Fruit fly (Drosophila melanogaster) whole organism, wandering third instar larva: ENCODE data around the gene CG14841.

Experiments
- Abd-B ChIP-seq: fragments of >200 bp; optimal IDR thresholded peaks from 2 replicates; lab custom pipeline; 2017; ENCODE audit warnings: missing biosample characterization, missing genetic modification characterization
- CG32264 ChIP-seq: fragments of 200-800 bp; sonication (Bioruptor generic); optimal IDR thresholded peaks from 2 replicates; lab custom pipeline; 2016; ENCODE audit warnings: missing biosample characterization, missing genetic modification characterization
- CG9705 ChIP-seq: fragments of 200-800 bp; sonication (Bioruptor generic); optimal IDR thresholded peaks from 2 replicates; lab custom pipeline; 2018; ENCODE audit warnings: missing biosample characterization, mild to moderate bottlenecking, missing genetic modification characterization
- CrebA ChIP-seq: fragments of 200-800 bp; sonication (Bioruptor generic); optimal IDR thresholded peaks from 2 replicates; lab custom pipeline; 2016; ENCODE audit warnings: missing biosample characterization, mild to moderate bottlenecking, missing genetic modification characterization, borderline replicate concordance
- Dfd ChIP-seq: fragments of >200 bp; optimal IDR thresholded peaks from 2 replicates; lab custom pipeline; 2017; ENCODE audit warnings: missing biosample characterization, missing genetic modification characterization
- Dif ChIP-seq: fragments of 200-275, 200-300 bp; sonication (Bioruptor generic); optimal IDR thresholded peaks from 2 replicates; lab custom pipeline; 2018; ENCODE audit warnings: missing biosample characterization, missing genetic modification characterization; ENCODE audit not compliant: partially characterized antibody
- GATAd ChIP-seq: sonication (Bioruptor generic); optimal IDR thresholded peaks from 2 replicates; lab custom pipeline; 2016; ENCODE audit warnings: missing biosample characterization, missing genetic modification characterization
- HLH106 ChIP-seq: fragments of 200-800 bp; optimal IDR thresholded peaks from 3 replicates; lab custom pipeline; 2019; ENCODE audit warnings: missing biosample characterization, mild to moderate bottlenecking, missing genetic modification characterization, moderate library complexity
- Hnf4 ChIP-seq: fragments of 200-800 bp; sonication (Bioruptor generic); optimal IDR thresholded peaks from 2 replicates; lab custom pipeline; 2016; ENCODE audit warnings: missing biosample characterization, mild to moderate bottlenecking, missing genetic modification characterization
- Hr78 ChIP-seq: fragments of >200 bp; optimal IDR thresholded peaks from 2 replicates; lab custom pipeline; 2017; ENCODE audit warnings: missing biosample characterization, missing genetic modification characterization
- Hr83 ChIP-seq: fragments of 200-300 bp; sonication (Bioruptor generic); optimal IDR thresholded peaks from 2 replicates; lab custom pipeline; 2016; ENCODE audit warnings: missing biosample characterization, mild to moderate bottlenecking, missing genetic modification characterization, moderate library complexity; ENCODE audit not compliant: poor library complexity, severe bottlenecking
- Mio ChIP-seq: sonication (Bioruptor generic); optimal IDR thresholded peaks from 2 replicates; lab custom pipeline; 2016; ENCODE audit warnings: missing biosample characterization, missing genetic modification characterization
- Myc ChIP-seq: fragments of >200 bp; optimal IDR thresholded peaks from 2 replicates; lab custom pipeline; 2017
- N ChIP-seq: fragments of >200 bp; optimal IDR thresholded peaks from 2 replicates; lab custom pipeline; 2018; ENCODE audit warnings: missing biosample characterization, missing external identifiers, missing genetic modification characterization
- OdsH ChIP-seq: fragments of 200-800 bp; sonication (Bioruptor generic); optimal IDR thresholded peaks from 2 replicates; lab custom pipeline; 2016; ENCODE audit warnings: missing biosample characterization, mild to moderate bottlenecking, missing genetic modification characterization
- Rel ChIP-seq, 2 experiments: fragments of 200-800 bp; sonication (Bioruptor generic) in 1 of 2; optimal IDR thresholded peaks; 2 replicates in 1 of 2; 3 replicates in 1 of 2; lab custom pipeline; 2016 to 2019; ENCODE audit warnings: mild to moderate bottlenecking in 2 of 2, missing biosample characterization in 2 of 2, missing genetic modification characterization in 2 of 2, moderate library complexity in 1 of 2
- Sp1 ChIP-seq: fragments of 200-800 bp; sonication (Bioruptor generic); optimal IDR thresholded peaks from 3 replicates; lab custom pipeline; 2019; ENCODE audit warnings: missing biosample characterization, mild to moderate bottlenecking, missing genetic modification characterization, moderate library complexity
- Vsx2 ChIP-seq: fragments of 200-300, 225-300 bp; sonication (Bioruptor generic); optimal IDR thresholded peaks from 2 replicates; lab custom pipeline; 2018; ENCODE audit warnings: missing biosample characterization, missing genetic modification characterization; ENCODE audit not compliant: partially characterized antibody
- brk ChIP-seq: fragments of 200-800 bp; sonication (Bioruptor generic); optimal IDR thresholded peaks from 2 replicates; lab custom pipeline; 2016; ENCODE audit warnings: missing biosample characterization, mild to moderate bottlenecking, missing genetic modification characterization
- dl ChIP-seq, 2 experiments: fragments of 175-275, 200-275 bp in 1 of 2; fragments of 200-275 bp in 1 of 2; sonication (Bioruptor generic); optimal IDR thresholded peaks; lab custom pipeline; 2018; ENCODE audit warnings: mild to moderate bottlenecking in 2 of 2, missing biosample characterization in 2 of 2, missing genetic modification characterization in 2 of 2, moderate library complexity in 2 of 2; ENCODE audit not compliant: partially characterized antibody in 2 of 2, insufficient read depth in 1 of 2
- dmrt93B ChIP-seq: fragments of 200-800 bp; sonication (Bioruptor generic); optimal IDR thresholded peaks from 2 replicates; lab custom pipeline; 2018; ENCODE audit warnings: missing biosample characterization, mild to moderate bottlenecking, missing genetic modification characterization
- dsf ChIP-seq: sonication (Bioruptor generic); optimal IDR thresholded peaks from 2 replicates; lab custom pipeline; 2016; ENCODE audit warnings: missing biosample characterization, missing genetic modification characterization, borderline replicate concordance
- ey ChIP-seq: fragments of 200-800 bp; sonication (Bioruptor generic); optimal IDR thresholded peaks from 2 replicates; lab custom pipeline; 2016; ENCODE audit warnings: missing biosample characterization, missing genetic modification characterization
- foxo ChIP-seq, 2 experiments: fragments of 200-800 bp; sonication (Bioruptor generic); optimal IDR thresholded peaks; 2 replicates in 1 of 2; 3 replicates in 1 of 2; lab custom pipeline; 2016 to 2017; ENCODE audit warnings: missing biosample characterization in 2 of 2, missing genetic modification characterization in 2 of 2
- fru ChIP-seq: fragments of 200-800 bp; sonication (Bioruptor generic); optimal IDR thresholded peaks from 3 replicates; lab custom pipeline; 2016; ENCODE audit warnings: missing biosample characterization, mild to moderate bottlenecking, missing genetic modification characterization
- h ChIP-seq: fragments of 200-800 bp; sonication (Bioruptor generic); optimal IDR thresholded peaks from 3 replicates; lab custom pipeline; 2016; ENCODE audit warnings: missing biosample characterization, mild to moderate bottlenecking, missing genetic modification characterization
- jim ChIP-seq: fragments of 175-275, 200-325 bp; sonication (Bioruptor generic); optimal IDR thresholded peaks from 2 replicates; lab custom pipeline; 2016; ENCODE audit warnings: missing biosample characterization, mild to moderate bottlenecking, missing genetic modification characterization
- lola ChIP-seq: fragments of >200 bp; optimal IDR thresholded peaks from 2 replicates; lab custom pipeline; 2017; ENCODE audit warnings: missing biosample characterization, missing genetic modification characterization
- pan ChIP-seq: fragments of >200 bp; optimal IDR thresholded peaks from 2 replicates; lab custom pipeline; 2017
- psq ChIP-seq: fragments of 200-800 bp; sonication (Bioruptor generic); optimal IDR thresholded peaks from 3 replicates; lab custom pipeline; 2017; ENCODE audit warnings: missing biosample characterization, mild to moderate bottlenecking, missing genetic modification characterization, moderate library complexity
- rgr ChIP-seq: fragments of 200-800 bp; sonication (Bioruptor generic); optimal IDR thresholded peaks from 3 replicates; lab custom pipeline; 2016; ENCODE audit warnings: missing biosample characterization, mild to moderate bottlenecking, missing genetic modification characterization
- sage ChIP-seq: fragments of 200-800 bp; sonication (Bioruptor generic); optimal IDR thresholded peaks from 2 replicates; lab custom pipeline; 2016; ENCODE audit warnings: missing biosample characterization, mild to moderate bottlenecking, missing genetic modification characterization
- sv ChIP-seq: fragments of 200-800 bp; sonication (Bioruptor generic); optimal IDR thresholded peaks from 3 replicates; lab custom pipeline; 2016; ENCODE audit warnings: missing biosample characterization, missing genetic modification characterization
- tai ChIP-seq: sonication (Bioruptor generic); optimal IDR thresholded peaks from 2 replicates; lab custom pipeline; 2016; ENCODE audit warnings: missing biosample characterization, missing genetic modification characterization
- usp ChIP-seq: fragments of >200 bp; optimal IDR thresholded peaks from 2 replicates; lab custom pipeline; 2017; ENCODE audit warnings: missing biosample characterization, missing genetic modification characterization
- woc ChIP-seq: sonication (Bioruptor generic); optimal IDR thresholded peaks from 2 replicates; lab custom pipeline; 2016; ENCODE audit warnings: missing biosample characterization, mild to moderate bottlenecking, missing genetic modification characterization

CG14841 gene

DNA sequence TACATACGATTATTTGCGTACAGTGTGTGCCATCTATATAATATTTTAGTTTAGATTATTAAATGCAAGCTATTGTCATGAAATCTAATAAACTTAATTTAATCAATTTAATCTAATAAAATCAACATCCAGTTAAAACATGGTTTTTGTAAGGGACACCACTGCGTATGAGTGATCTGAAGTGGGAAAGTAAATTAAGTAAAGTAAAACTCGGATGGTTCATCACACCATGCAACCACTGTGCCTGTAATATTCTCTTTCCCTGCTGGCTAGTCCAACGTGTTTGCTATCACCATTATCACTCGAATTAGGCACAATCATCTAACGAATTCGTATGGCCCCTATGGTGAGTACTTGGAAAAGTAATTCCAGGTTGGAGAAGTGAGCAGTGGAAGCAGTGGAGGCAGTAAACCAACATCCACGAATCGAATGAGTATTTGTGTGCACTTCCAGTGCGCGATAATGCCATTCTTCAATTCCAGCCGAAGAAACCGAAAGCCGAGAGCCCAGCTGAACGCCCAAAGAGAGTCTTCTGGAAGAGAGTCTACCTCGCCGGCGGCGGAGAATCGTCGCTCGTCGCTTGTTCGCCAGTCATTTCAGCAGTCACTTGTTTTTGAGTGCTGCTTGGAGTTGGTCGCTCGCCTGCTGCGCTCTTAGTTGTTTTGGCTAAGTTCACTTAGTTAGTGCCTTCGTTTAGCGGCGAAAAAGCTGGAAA, 26.6 kb upstream of the CG14841 start, which contains the start of gene red (continued):
- peak; percentile 39 for TF ChIP-seq sv (GFP tag; lab: Kevin White, UChicago)
- TF ChIP-seq tai (GFP tag; lab: Kevin White, UChicago), result peak; percentile 11
- TF ChIP-seq usp, result no peak
- no peak for TF ChIP-seq N (GFP tag; lab: Kevin White, UChicago)
- peak; percentile 50 for TF ChIP-seq psq
- TF ChIP-seq rgr (GFP tag; lab: Kevin White, UChicago), result peak; percentile 60
- peak; percentile 43 for TF ChIP-seq HLH106
- TF ChIP-seq Dif (GFP tag; lab: Kevin White, UChicago), result peak; percentile 92
- TF ChIP-seq Sp1, result peak; percentile 18
- no peak for TF ChIP-seq CG9705 (GFP tag; lab: Kevin White, UChicago)
- peak; percentile 50 for TF ChIP-seq OdsH

DNA sequence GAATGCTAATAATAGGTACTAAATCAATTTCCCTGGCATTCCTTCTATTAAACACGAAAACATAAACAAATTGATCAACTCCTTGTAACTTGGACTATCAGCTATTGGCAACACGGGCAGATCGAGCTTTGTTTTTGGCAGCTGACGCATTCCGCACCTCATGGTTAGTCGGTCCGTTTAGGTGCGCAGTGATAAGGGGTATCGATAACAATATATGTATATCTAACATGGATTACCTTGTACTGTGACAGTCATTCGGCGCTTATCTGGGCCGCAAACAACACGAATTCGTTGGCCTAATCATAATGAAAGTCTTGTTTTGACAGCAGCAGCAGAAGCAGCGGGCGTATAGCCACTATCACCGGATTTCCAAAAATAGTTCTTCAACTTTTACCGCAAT, 25.8 kb upstream of the CG14841 start:
- TF ChIP-seq h (GFP tag; lab: Kevin White, UChicago), result no peak
- no peak for TF ChIP-seq ey (GFP tag; lab: Kevin White, UChicago)
- no peak for TF ChIP-seq lola (GFP tag; lab: Kevin White, UChicago)
- no peak for TF ChIP-seq Rel (GFP tag; optimal IDR thresholded peaks at IDR 0.05; lab: Kevin White, UChicago)
- no peak for TF ChIP-seq Rel (tag; optimal IDR thresholded peaks at IDR 0.05; lab: Kevin White, UChicago)
- TF ChIP-seq OdsH, result no peak
- TF ChIP-seq sv (GFP tag; lab: Kevin White, UChicago), result no peak
- no peak for TF ChIP-seq jim
- no peak for TF ChIP-seq usp
- no peak for TF ChIP-seq Abd-B (GFP tag; lab: Kevin White, UChicago)
- no peak for TF ChIP-seq N (GFP tag; lab: Kevin White, UChicago)
- no peak for TF ChIP-seq pan (lab: Kevin White, UChicago)
- TF ChIP-seq foxo (GFP tag; optimal IDR thresholded peaks at IDR 0.05; lab: Kevin White, UChicago), result no peak
- TF ChIP-seq Hr78 (GFP tag; lab: Kevin White, UChicago), result no peak
- no peak for TF ChIP-seq GATAd (GFP tag; lab: Kevin White, UChicago)
- no peak for TF ChIP-seq tai (GFP tag; lab: Kevin White, UChicago)
- no peak for TF ChIP-seq CrebA (GFP tag; lab: Kevin White, UChicago)

DNA sequence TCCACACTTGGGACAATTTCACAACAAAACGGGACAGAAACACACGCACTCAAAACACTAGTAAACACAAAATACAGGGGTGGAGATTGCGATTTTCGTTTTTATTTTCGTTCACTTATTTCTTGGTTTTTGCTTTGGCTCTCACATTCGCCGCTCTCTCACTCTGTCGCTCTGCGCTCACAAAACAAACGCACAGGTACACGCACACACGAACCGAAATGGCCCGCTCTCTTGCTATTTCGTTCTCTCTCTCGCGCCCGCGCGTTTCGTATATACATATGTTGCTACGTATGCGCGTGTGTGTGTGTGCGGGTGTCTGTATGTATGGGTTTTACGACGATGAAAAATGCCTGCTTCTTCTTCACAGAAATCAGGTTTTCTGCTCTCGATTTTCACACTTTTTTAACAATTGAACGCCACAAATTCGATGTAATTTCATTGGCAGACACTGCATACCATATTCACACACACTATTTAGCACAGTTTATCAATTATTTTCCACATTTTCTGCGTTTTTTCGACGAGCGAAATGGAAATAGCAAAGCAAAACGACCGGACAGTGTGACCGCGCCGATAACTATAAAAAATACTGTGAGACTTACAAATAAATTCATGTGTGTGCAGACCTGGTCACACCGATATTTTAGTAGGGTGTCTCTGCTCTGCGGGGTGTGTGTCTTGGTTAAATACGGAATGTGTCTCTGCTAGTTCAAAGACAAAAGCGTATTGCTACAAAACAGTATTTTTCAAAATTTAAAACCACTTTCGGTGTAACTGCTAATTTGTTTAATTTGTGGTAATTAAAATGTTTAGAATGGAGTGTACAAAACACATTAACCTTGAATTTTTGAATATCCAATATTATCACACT, 24.3 kb upstream of the CG14841 start, which contains the start of gene trx:
TSS of gene trx (minus strand) at position 584 of the 871 bp plus-strand sequence.
- no peak for TF ChIP-seq rgr (GFP tag; lab: Kevin White, UChicago)
- TF ChIP-seq fru, result no peak
- TF ChIP-seq woc (GFP tag; lab: Kevin White, UChicago), result peak; percentile 2
- peak; percentile 91 for TF ChIP-seq Vsx2 (GFP tag; lab: Kevin White, UChicago)
- TF ChIP-seq dsf (GFP tag; lab: Kevin White, UChicago), result no peak
- TF ChIP-seq CG32264 (GFP tag; lab: Kevin White, UChicago), result no peak
- peak; percentile 25 for TF ChIP-seq Hr83
- TF ChIP-seq brk, result peak; percentile 50
- peak; percentile 97 for TF ChIP-seq Dif (GFP tag; lab: Kevin White, UChicago)
- TF ChIP-seq CrebA (GFP tag; lab: Kevin White, UChicago), result peak; percentile 76
- TF ChIP-seq Sp1, result peak; percentile 7
- no peak for TF ChIP-seq Dfd (GFP tag; lab: Kevin White, UChicago)
- TF ChIP-seq Rel (GFP tag; optimal IDR thresholded peaks at IDR 0.05; lab: Kevin White, UChicago), result no peak
- peak; percentile 20 for TF ChIP-seq Rel (tag; optimal IDR thresholded peaks at IDR 0.05; lab: Kevin White, UChicago)
- no peak for TF ChIP-seq dmrt93B (GFP tag; lab: Kevin White, UChicago)
- no peak for TF ChIP-seq Hnf4
- peak; percentile 92 for TF ChIP-seq psq
- no peak for TF ChIP-seq pan (lab: Kevin White, UChicago)
- no peak for TF ChIP-seq Myc
- TF ChIP-seq Mio (GFP tag; lab: Kevin White, UChicago), result no peak
- no peak for TF ChIP-seq sv (GFP tag; lab: Kevin White, UChicago)
- peak; percentile 36 for TF ChIP-seq sage
- TF ChIP-seq CG9705 (GFP tag; lab: Kevin White, UChicago), result no peak
- TF ChIP-seq foxo (GFP tag; optimal IDR thresholded peaks at IDR 0.05; lab: Kevin White, UChicago), result peak in 1 of 2 experiments; percentile 38
- peak; percentile 16 for TF ChIP-seq N (GFP tag; lab: Kevin White, UChicago)
- no peak for TF ChIP-seq usp
- peak; percentile 42 for TF ChIP-seq h (GFP tag; lab: Kevin White, UChicago)
- peak; percentile 94 to 95 for TF ChIP-seq dl (GFP tag; optimal IDR thresholded peaks at IDR 0.05; lab: Kevin White, UChicago; ENCODE audit: insufficient read depth in 1 of 2, partially characterized antibody in 2 of 2)
